Worm (Caenorhabditis elegans) whole organism, mixed stage, embryonic: Measurements from ENCODE around the gene wdr-5.3.

Experiments used
- blmp-1 ChIP-seq: fragments of 150-350 bp; optimal IDR thresholded peaks from 2 replicates; lab custom pipeline; 2014; ENCODE audit warnings: missing biosample characterization, missing genetic modification characterization
- nhr-237 ChIP-seq: fragments of 150-350 bp; optimal IDR thresholded peaks from 2 replicates; lab custom pipeline; 2014; ENCODE audit warnings: missing biosample characterization, missing genetic modification characterization
- nhr-28 ChIP-seq: fragments of 150-350 bp; optimal IDR thresholded peaks from 2 replicates; lab custom pipeline; 2014; ENCODE audit warnings: missing biosample characterization, missing genetic modification characterization
- sem-2 ChIP-seq: fragments of 200-800 bp; sonication (Bioruptor generic); optimal IDR thresholded peaks from 2 replicates; lab custom pipeline; 2018; ENCODE audit warnings: mild to moderate bottlenecking, missing genetic modification characterization, missing compliant biosample characterization

ce11 chrV:10722595-10722994 lies 14.3 kb upstream of the wdr-5.3 start:
- TF ChIP-seq blmp-1 (no peak), nhr-28 (tag; lab: Kevin White, UChicago) (no peak), nhr-237 (no peak), sem-2 (no peak)
